Worm (Caenorhabditis elegans) whole organism, L1 larva: ENCODE results near the gene C40A11.2.

ENCODE experiments used
- C16A3.4 ChIP-seq: fragments of 150-350 bp; optimal IDR thresholded peaks from 2 replicates; lab custom pipeline; 2014; ENCODE audit warnings: missing biosample characterization, missing genetic modification characterization
- blmp-1 ChIP-seq: fragments of 150-350 bp; optimal IDR thresholded peaks from 2 replicates; lab custom pipeline; 2014; ENCODE audit warnings: missing biosample characterization, missing genetic modification characterization
- ceh-63 ChIP-seq: fragments of 200-800 bp; sonication (Bioruptor generic); optimal IDR thresholded peaks from 2 replicates; lab custom pipeline; 2018; ENCODE audit warnings: mild to moderate bottlenecking, missing genetic modification characterization, missing compliant biosample characterization
- ceh-82 ChIP-seq, 3 experiments: fragments of 150-350 bp in 1 of 3; sonication (generic microtip) in 2 of 3; optimal IDR thresholded peaks; 2 replicates each; lab custom pipeline; 2014 to 2017; ENCODE audit warnings: missing biosample characterization in 3 of 3, missing genetic modification characterization in 3 of 3
- ceh-90 ChIP-seq: sonication (generic microtip); optimal IDR thresholded peaks from 2 replicates; lab custom pipeline; 2016; ENCODE audit warnings: missing genetic modification characterization, missing compliant biosample characterization
- ces-1 ChIP-seq: fragments of 150-350 bp; optimal IDR thresholded peaks from 2 replicates; lab custom pipeline; 2014; ENCODE audit warnings: missing biosample characterization, missing genetic modification reagents, missing genetic modification characterization
- dpl-1 ChIP-seq, 3 experiments: fragments of 150-350 bp in 2 of 3; sonication (generic microtip) in 1 of 3; optimal IDR thresholded peaks; 2 replicates each; lab custom pipeline; 2014 to 2017; ENCODE audit warnings: missing biosample characterization in 3 of 3, missing genetic modification characterization in 3 of 3, missing genetic modification reagents in 3 of 3
- dsc-1 ChIP-seq: sonication (generic microtip); optimal IDR thresholded peaks from 2 replicates; lab custom pipeline; 2016; ENCODE audit warnings: mild to moderate bottlenecking, missing genetic modification characterization, missing compliant biosample characterization
- efl-1 ChIP-seq, 4 experiments: fragments of 150-350 bp; optimal IDR thresholded peaks in 3 of 4; peaks in 1 of 4; 1 replicate in 1 of 4; 2 replicates in 3 of 4; lab custom pipeline; 2014; ENCODE audit warnings: missing biosample characterization in 2 of 4, missing genetic modification characterization in 2 of 4, missing genetic modification reagents in 2 of 4
- egl-27 ChIP-seq, 2 experiments: fragments of 150-350 bp in 1 of 2; sonication (generic microtip); optimal IDR thresholded peaks; 3 replicates each; lab custom pipeline; 2017 to 2018; ENCODE audit warnings: missing biosample characterization in 2 of 2, missing genetic modification characterization in 2 of 2, missing genetic modification reagents in 2 of 2
- elt-2 ChIP-seq: sonication (generic microtip); optimal IDR thresholded peaks from 2 replicates; lab custom pipeline; 2016; ENCODE audit warnings: missing genetic modification characterization, mild to moderate bottlenecking, inconsistent platforms, missing compliant biosample characterization, missing genetic modification reagents
- elt-3 ChIP-seq, 6 experiments: fragments of 150-350 bp in 1 of 6; sonication (generic microtip); optimal IDR thresholded peaks; 2 replicates each; lab custom pipeline; 2017 to 2018; ENCODE audit warnings: missing biosample characterization in 6 of 6, missing genetic modification characterization in 6 of 6, inconsistent platforms in 1 of 6
- ets-5 ChIP-seq: fragments of 200-800 bp; sonication (Bioruptor generic); IDR thresholded peaks from 2 replicates; pipeline ENCODE4 v1.3.6; 2022; ENCODE audit warnings: missing genetic modification characterization, missing compliant biosample characterization
- fkh-4 ChIP-seq: sonication (generic microtip); optimal IDR thresholded peaks from 2 replicates; lab custom pipeline; 2016; ENCODE audit warnings: missing compliant biosample characterization, missing genetic modification characterization, borderline replicate concordance
- fkh-8 ChIP-seq: sonication (generic microtip); optimal IDR thresholded peaks from 2 replicates; lab custom pipeline; 2016; ENCODE audit warnings: mild to moderate bottlenecking, missing genetic modification characterization, missing compliant biosample characterization
- isw-1 ChIP-seq: fragments of 200-800 bp; sonication (Bioruptor generic); IDR thresholded peaks from 2 replicates; pipeline ENCODE4 v1.3.6; 2022; ENCODE audit warnings: missing genetic modification characterization, missing compliant biosample characterization
- lin-14 ChIP-seq: fragments of 200-800 bp; sonication (Bioruptor generic); optimal IDR thresholded peaks from 2 replicates; lab custom pipeline; 2018; ENCODE audit warnings: mild to moderate bottlenecking, missing genetic modification characterization, moderate library complexity, missing compliant biosample characterization
- lin-35 ChIP-seq, 2 experiments: fragments of 150-350 bp; optimal IDR thresholded peaks; 2 replicates each; lab custom pipeline; 2014; ENCODE audit warnings: missing biosample characterization in 2 of 2, missing genetic modification characterization in 2 of 2, missing genetic modification reagents in 2 of 2
- lsy-2 ChIP-seq, 2 experiments: fragments of 150-350 bp; optimal IDR thresholded peaks; 2 replicates each; lab custom pipeline; 2014; ENCODE audit warnings: missing biosample characterization in 2 of 2, missing genetic modification characterization in 2 of 2
- mef-2 ChIP-seq: fragments of 150-350 bp; optimal IDR thresholded peaks from 2 replicates; lab custom pipeline; 2014; ENCODE audit warnings: missing biosample characterization, missing genetic modification characterization
- mep-1 ChIP-seq: fragments of 150-350 bp; optimal IDR thresholded peaks from 2 replicates; lab custom pipeline; 2014; ENCODE audit warnings: missing biosample characterization, missing genetic modification characterization
- nhr-11 ChIP-seq: fragments of 150-350 bp; optimal IDR thresholded peaks from 2 replicates; lab custom pipeline; 2014; ENCODE audit warnings: missing biosample characterization, missing genetic modification characterization
- nhr-28 ChIP-seq: fragments of 150-350 bp; optimal IDR thresholded peaks from 2 replicates; lab custom pipeline; 2014; ENCODE audit warnings: missing biosample characterization, missing genetic modification characterization
- nhr-90 ChIP-seq: sonication (generic microtip); optimal IDR thresholded peaks from 2 replicates; lab custom pipeline; 2016; ENCODE audit warnings: mild to moderate bottlenecking, missing genetic modification characterization, missing compliant biosample characterization; ENCODE audit not compliant: poor library complexity
- skn-1 ChIP-seq: fragments of 150-350 bp; optimal IDR thresholded peaks from 2 replicates; lab custom pipeline; 2014; ENCODE audit warnings: missing biosample characterization, missing genetic modification characterization
- snu-23 ChIP-seq: sonication (generic microtip); optimal IDR thresholded peaks from 2 replicates; lab custom pipeline; 2016; ENCODE audit warnings: missing genetic modification characterization, missing compliant biosample characterization
- sptf-1 ChIP-seq: fragments of 150-350 bp; optimal IDR thresholded peaks from 2 replicates; lab custom pipeline; 2014; ENCODE audit warnings: missing biosample characterization, missing genetic modification characterization
- swsn-7 ChIP-seq: sonication (generic microtip); optimal IDR thresholded peaks from 2 replicates; lab custom pipeline; 2016; ENCODE audit warnings: missing genetic modification characterization, missing compliant biosample characterization
- tlp-1 ChIP-seq: fragments of 150-350 bp; optimal IDR thresholded peaks from 2 replicates; lab custom pipeline; 2014; ENCODE audit warnings: missing biosample characterization, missing genetic modification characterization
- unc-130 ChIP-seq: fragments of 150-350 bp; optimal IDR thresholded peaks from 2 replicates; lab custom pipeline; 2017; ENCODE audit warnings: missing biosample characterization, missing genetic modification characterization, inconsistent platforms
- unc-62 ChIP-seq: fragments of 150-350 bp; optimal IDR thresholded peaks from 2 replicates; lab custom pipeline; 2014; ENCODE audit warnings: missing biosample characterization, missing genetic modification reagents, missing genetic modification characterization
- ztf-11 ChIP-seq, 2 experiments: sonication (generic microtip); optimal IDR thresholded peaks; 2 replicates each; lab custom pipeline; 2016 to 2017; ENCODE audit warnings: missing genetic modification characterization in 2 of 2, missing biosample characterization in 1 of 2, missing compliant biosample characterization in 1 of 2
- ztf-4 ChIP-seq: fragments of 150-350 bp; optimal IDR thresholded peaks from 2 replicates; lab custom pipeline; 2014; ENCODE audit warnings: missing biosample characterization, missing genetic modification characterization

C40A11.2 gene

ce11 chrII:2146900-2147375 lies at the start of gene C40A11.2:
Gene C40A11.2, plus strand, starts transcription at chrII:2146950.
- no peak for TF ChIP-seq dsc-1
- no peak for TF ChIP-seq efl-1 (optimal IDR thresholded peaks at IDR 0.05; lab: Kevin White, UChicago)
- TF ChIP-seq efl-1 (GFP tag; optimal IDR thresholded peaks at IDR 0.05 in 1 of 2; lab: Kevin White, UChicago): peak in 1 of 2 experiments; percentile 5
- TF ChIP-seq, all 84 proteins: peak for 1

- TF ChIP-seq skn-1 (tag; lab: Kevin White, UChicago) (no peak), ztf-4 (tag; lab: Kevin White, UChicago) (no peak), elt-2 (peak; percentile 38)
Observed at ce11 chrII:2099139-2099976, 47.4 kb upstream of the C40A11.2 start, which contains the start of gene math-42. Gene math-42, plus strand, starts transcription at chrII:2099926.

ce11 chrII:2108295-2108694 lies 38.5 kb upstream of the C40A11.2 start, which contains the start of gene R52.4:
Gene R52.4, minus strand, starts transcription at chrII:2108395.
- no peak for TF ChIP-seq fkh-8 (tag; lab: Kevin White, UChicago)
- no peak for TF ChIP-seq ces-1 (GFP tag; lab: Kevin White, UChicago)
- TF ChIP-seq ceh-90 (tag; lab: Kevin White, UChicago): no peak
- TF ChIP-seq blmp-1 (tag; lab: Kevin White, UChicago): no peak
- TF ChIP-seq ztf-11 (tag; optimal IDR thresholded peaks at IDR 0.05; lab: Kevin White, UChicago): no peak
- TF ChIP-seq ets-5: no peak
- no peak for TF ChIP-seq dpl-1 (GFP tag; optimal IDR thresholded peaks at IDR 0.05; lab: Kevin White, UChicago)
- TF ChIP-seq elt-3 (tag; optimal IDR thresholded peaks at IDR 0.05; lab: Kevin White, UChicago): no peak
- no peak for TF ChIP-seq C16A3.4 (tag; lab: Kevin White, UChicago)
- no peak for TF ChIP-seq mef-2 (tag; lab: Kevin White, UChicago)
- TF ChIP-seq fkh-4 (tag; lab: Kevin White, UChicago): no peak
- no peak for TF ChIP-seq isw-1

ce11 chrII:2109943-2110342 lies 36.8 kb upstream of the C40A11.2 start, which contains the start of gene R52.5:
Gene R52.5, minus strand, starts transcription at chrII:2110043.
- no peak for TF ChIP-seq swsn-7 (tag; lab: Kevin White, UChicago)
- TF ChIP-seq blmp-1 (tag; lab: Kevin White, UChicago): peak; percentile 54
- no peak for TF ChIP-seq tlp-1 (tag; lab: Kevin White, UChicago)
- TF ChIP-seq, all 84 proteins: peak for 1

- TF ChIP-seq blmp-1 (tag; lab: Kevin White, UChicago) (peak; percentile 1), mep-1 (tag; lab: Kevin White, UChicago) (no peak)
Observed at ce11 chrII:2112948-2113347, 33.8 kb upstream of the C40A11.2 start, which contains the start of gene R52.6. Gene R52.6, minus strand, starts transcription at chrII:2113048.

ce11 chrII:2114488-2114887 lies 32.3 kb upstream of the C40A11.2 start:
- TF ChIP-seq nhr-90 (tag; lab: Kevin White, UChicago): no peak
- no peak for TF ChIP-seq ceh-82 (tag; optimal IDR thresholded peaks at IDR 0.05; lab: Kevin White, UChicago)
- TF ChIP-seq ztf-4 (tag; lab: Kevin White, UChicago): no peak
- no peak for TF ChIP-seq nhr-28
- TF ChIP-seq nhr-11 (tag; lab: Kevin White, UChicago): no peak
- no peak for TF ChIP-seq unc-130 (tag; lab: Kevin White, UChicago)
- no peak for TF ChIP-seq sptf-1
- no peak for TF ChIP-seq unc-62 (GFP tag; lab: Kevin White, UChicago)
- no peak for TF ChIP-seq lin-14 (GFP tag; lab: Kevin White, UChicago)
- TF ChIP-seq dpl-1 (GFP tag; optimal IDR thresholded peaks at IDR 0.05; lab: Kevin White, UChicago): no peak
- no peak for TF ChIP-seq lsy-2 (tag; optimal IDR thresholded peaks at IDR 0.05; lab: Kevin White, UChicago)
- TF ChIP-seq egl-27 (tag; optimal IDR thresholded peaks at IDR 0.05; lab: Kevin White, UChicago): no peak
- no peak for TF ChIP-seq ceh-63 (GFP tag; lab: Kevin White, UChicago)
- TF ChIP-seq ztf-11 (tag; optimal IDR thresholded peaks at IDR 0.05; lab: Kevin White, UChicago): no peak
- no peak for TF ChIP-seq snu-23 (GFP tag; lab: Kevin White, UChicago)
- no peak for TF ChIP-seq lin-35 (GFP tag; optimal IDR thresholded peaks at IDR 0.05; lab: Kevin White, UChicago)
- no peak for TF ChIP-seq fkh-8 (tag; lab: Kevin White, UChicago)
- TF ChIP-seq swsn-7 (tag; lab: Kevin White, UChicago): no peak
